Fruit fly (Drosophila melanogaster): ENCODE data around the gene Rpn3.

Gene Rpn3

DNA sequence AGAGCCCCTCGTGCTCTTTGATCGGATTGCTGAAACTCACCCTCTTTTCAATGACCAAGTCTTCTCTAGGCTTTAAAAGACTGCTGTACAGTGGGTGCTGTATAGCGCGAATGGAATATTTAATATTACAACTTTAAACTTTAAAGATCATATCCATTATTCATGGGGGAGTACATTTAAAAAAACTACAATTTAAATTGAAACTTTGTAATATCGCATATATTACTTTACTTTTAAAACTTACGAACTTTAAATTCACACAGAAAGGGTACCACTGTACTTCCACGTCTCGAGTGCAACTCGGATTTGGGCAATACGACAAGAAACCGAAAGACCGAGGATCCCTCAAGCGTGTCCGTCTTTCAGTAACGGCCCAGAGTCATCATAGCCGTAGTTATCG is 7.3 kb downstream of the Rpn3 start, which contains the start of gene Phlpp (continued):
- TF ChIP-seq CG4707 (GFP tag; optimal IDR thresholded peaks at IDR 0.05) (peak; percentile 61), Bdp1 (GFP tag; optimal IDR thresholded peaks at IDR 0.05) (no peak), Hr39 (optimal IDR thresholded peaks at IDR 0.05) (no peak), CG1647 (GFP tag; optimal IDR thresholded peaks at IDR 0.05) (no peak), dpn (GFP tag; optimal IDR thresholded peaks at IDR 0.05) (peak; percentile 2 to 5), emc (GFP tag; optimal IDR thresholded peaks at IDR 0.05) (no peak), CG10366 (GFP tag; IDR thresholded peaks at IDR 0.05) (peak; percentile 55), pho (GFP tag; optimal IDR thresholded peaks at IDR 0.05) (no peak), sima (GFP tag; optimal IDR thresholded peaks at IDR 0.05) (no peak), Mad (GFP tag; optimal IDR thresholded peaks at IDR 0.05) (no peak), CG18011 (GFP tag; optimal IDR thresholded peaks at IDR 0.05) (no peak), gsb (GFP tag; IDR thresholded peaks at IDR 0.05) (no peak), onecut (GFP tag; IDR thresholded peaks at IDR 0.05) (0 out of 2 replicates have a peak, but pooled peaks have one; percentile 33), E2f1 (GFP tag; IDR thresholded peaks at IDR 0.05) (peak; percentile 65), CG6765 (GFP tag; optimal IDR thresholded peaks at IDR 0.05) (no peak), chinmo (GFP tag; IDR thresholded peaks at IDR 0.05; ENCODE audit: partially characterized antibody) (no peak), Side (GFP tag; optimal IDR thresholded peaks at IDR 0.05) (peak; percentile 23), vfl (GFP tag; optimal IDR thresholded peaks at IDR 0.05) (no peak), CG1832 (GFP tag; optimal IDR thresholded peaks at IDR 0.05) (no peak), btn (GFP tag; optimal IDR thresholded peaks at IDR 0.05) (no peak), cato (GFP tag; optimal IDR thresholded peaks at IDR 0.05; ENCODE audit: borderline replicate concordance) (no peak), CG7271 (tag; optimal IDR thresholded peaks at IDR 0.05) (no peak), zen (tag; optimal IDR thresholded peaks at IDR 0.05) (peak; percentile 51), NC2β (GFP tag; optimal IDR thresholded peaks at IDR 0.05) (no peak), CG13123 (GFP tag; optimal IDR thresholded peaks at IDR 0.05) (no peak), CG14050 (GFP tag; IDR thresholded peaks at IDR 0.05) (no peak), CG17186 (GFP tag; optimal IDR thresholded peaks at IDR 0.05) (no peak), CG17359 (tag; optimal IDR thresholded peaks at IDR 0.05) (peak; percentile 68), CG8359 (GFP tag; optimal IDR thresholded peaks at IDR 0.05; ENCODE audit: borderline replicate concordance) (peak; percentile 33), ERR (GFP tag; optimal IDR thresholded peaks at IDR 0.05) (no peak), Drgx (GFP tag; IDR thresholded peaks at IDR 0.05) (peak; percentile 72), danr (GFP tag; IDR thresholded peaks at IDR 0.05) (no peak), Dref (GFP tag; IDR thresholded peaks at IDR 0.05) (no peak), fru (optimal IDR thresholded peaks at IDR 0.05) (no peak), seq (GFP tag; IDR thresholded peaks at IDR 0.05) (peak; percentile 24; the same call in 1 of the 2 replicates), Myb (GFP tag; optimal IDR thresholded peaks at IDR 0.05) (no peak), insv (GFP tag; optimal IDR thresholded peaks at IDR 0.05) (no peak), rib (GFP tag; IDR thresholded peaks at IDR 0.05) (no peak), Jarid2 (GFP tag; optimal IDR thresholded peaks at IDR 0.05) (no peak), eve (GFP tag; optimal IDR thresholded peaks at IDR 0.05) (no peak), kay (GFP tag; optimal IDR thresholded peaks at IDR 0.05) (peak; percentile 29), CG2202 (tag; optimal IDR thresholded peaks at IDR 0.05) (no peak), zfh1 (GFP tag; IDR thresholded peaks at IDR 0.05) (peak; percentile 83), CG8478 (optimal IDR thresholded peaks at IDR 0.05) (no peak), Sry-δ (GFP tag; optimal IDR thresholded peaks at IDR 0.05) (no peak), CTCF (GFP tag; optimal IDR thresholded peaks at IDR 0.05) (no peak), cas (GFP tag; IDR thresholded peaks at IDR 0.05) (no peak), CG14860 (GFP tag; IDR thresholded peaks at IDR 0.05; ENCODE audit: partially characterized antibody) (no peak), dmrt99B (tag; optimal IDR thresholded peaks at IDR 0.05) (no peak), CG12071 (GFP tag; optimal IDR thresholded peaks at IDR 0.05) (no peak), ems (GFP tag; optimal IDR thresholded peaks at IDR 0.05) (peak; percentile 28), NfI (GFP tag; optimal IDR thresholded peaks at IDR 0.05) (no peak), E2f2 (GFP tag; IDR thresholded peaks at IDR 0.05) (peak; percentile 24; the same call in 1 of the 2 replicates), Doc3 (GFP tag; IDR thresholded peaks at IDR 0.05; ENCODE audit: partially characterized antibody) (no peak)
